Fruit fly (Drosophila melanogaster): ENCODE results near the gene Tango10.
"Not testable (repeated sequence)": the region's sequence is repeated elsewhere in the genome, so short reads cannot be mapped to it uniquely, and the experiment has no call there.

Gene Tango10

DNA sequence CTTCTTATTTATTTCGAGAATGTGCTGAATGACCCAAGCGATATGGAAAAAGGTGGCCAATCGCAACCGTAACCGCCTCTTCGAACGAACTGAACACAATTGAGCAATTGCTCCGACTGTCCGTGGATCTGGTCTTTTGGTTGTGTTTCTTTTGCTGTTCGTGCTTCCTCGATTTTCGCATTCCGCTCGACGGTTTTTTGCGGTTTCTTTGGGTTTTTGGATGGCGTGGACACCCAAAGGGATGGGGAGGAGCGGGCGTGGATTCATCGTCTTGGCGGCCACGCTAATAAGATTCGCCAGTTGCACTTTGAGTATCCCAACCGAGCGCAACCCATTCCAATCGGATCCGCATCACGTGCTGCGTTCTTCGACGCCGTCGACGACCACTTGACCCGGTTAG is 12.6 kb downstream of the Tango10 start, which contains the start of gene inaF-B:
inaF-B (minus strand) TSS at position 101 of the 400 bp plus-strand sequence.
- no peak for TF ChIP-seq Mio (GFP tag; optimal IDR thresholded peaks at IDR 0.05)
- TF ChIP-seq CG9705 (GFP tag; optimal IDR thresholded peaks at IDR 0.05): no peak

DNA sequence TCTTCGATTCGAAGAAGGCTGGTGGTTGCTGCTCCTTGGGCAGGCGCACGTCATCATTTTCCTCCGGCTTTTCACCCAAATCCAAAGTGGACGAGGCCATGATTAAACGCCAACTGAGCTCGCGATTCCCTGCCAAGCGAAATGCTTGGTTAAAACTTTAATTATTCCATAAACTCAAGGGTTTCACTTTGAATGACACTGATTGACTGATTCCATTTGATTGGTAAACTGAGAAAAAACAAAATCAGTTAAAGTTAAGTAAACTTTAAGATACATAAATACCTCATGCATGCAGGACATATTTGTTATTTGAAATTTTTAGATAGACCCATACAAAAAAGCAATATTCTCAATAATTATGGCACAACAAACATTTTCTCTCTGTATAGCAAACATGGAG is 13.8 kb downstream of the Tango10 start, which contains the start of gene inaF-A:
inaF-A (minus strand) TSS at position 101 of the 400 bp plus-strand sequence.
- TF ChIP-seq Dif (GFP tag; optimal IDR thresholded peaks at IDR 0.05; ENCODE audit: partially characterized antibody) (no peak), h (GFP tag; optimal IDR thresholded peaks at IDR 0.05) (no peak), psq (GFP tag; optimal IDR thresholded peaks at IDR 0.05) (no peak), Mio (GFP tag; optimal IDR thresholded peaks at IDR 0.05) (no peak)

dm6 chrX:11736421-11736820 is 16.4 kb downstream of the Tango10 start:
- TF ChIP-seq dsf (GFP tag; optimal IDR thresholded peaks at IDR 0.05; ENCODE audit: borderline replicate concordance) (no peak), CG32264 (GFP tag; optimal IDR thresholded peaks at IDR 0.05) (no peak), Abd-B (GFP tag; optimal IDR thresholded peaks at IDR 0.05) (no peak), foxo (GFP tag; optimal IDR thresholded peaks at IDR 0.05) (no peak), HLH106 (tag; optimal IDR thresholded peaks at IDR 0.05) (no peak), br (GFP tag; optimal IDR thresholded peaks at IDR 0.05) (no peak), Rel (GFP tag; optimal IDR thresholded peaks at IDR 0.05) (no peak), Rel (tag; optimal IDR thresholded peaks at IDR 0.05) (no peak)

dm6 chrX:11753973-11754372 is 33.9 kb downstream of the Tango10 start, which contains the start of gene m:
TSS of gene m (plus strand) at chrX:11754273.
- TF ChIP-seq sage, fru, Hr78 (GFP tag; optimal IDR thresholded peaks at IDR 0.05): not testable (repeated sequence)

DNA sequence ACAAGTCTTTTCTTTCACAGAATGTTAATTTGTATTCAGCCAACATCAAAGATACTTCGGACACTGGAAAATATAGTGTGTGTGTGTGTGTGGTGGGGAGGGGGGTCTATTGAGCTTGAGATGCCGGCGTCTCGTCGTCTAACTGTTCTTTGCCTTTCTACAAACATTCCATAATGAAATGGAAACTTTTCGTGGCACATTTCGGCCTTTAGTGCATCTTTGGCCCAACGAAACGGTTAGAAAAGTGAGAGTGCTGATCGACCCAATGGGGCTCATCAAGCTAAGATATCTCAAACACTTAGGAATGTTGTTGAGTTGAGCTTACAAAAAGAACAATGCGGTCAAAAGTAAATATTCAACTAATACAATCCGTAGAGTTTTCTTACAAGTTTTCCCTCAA is 36.8 kb downstream of the Tango10 start:
- TF ChIP-seq br (GFP tag; optimal IDR thresholded peaks at IDR 0.05) (no peak), CG32264 (GFP tag; optimal IDR thresholded peaks at IDR 0.05) (no peak), jim (GFP tag; optimal IDR thresholded peaks at IDR 0.05) (no peak), ey (GFP tag; optimal IDR thresholded peaks at IDR 0.05) (no peak), HLH106 (tag; optimal IDR thresholded peaks at IDR 0.05) (no peak), Dif (GFP tag; optimal IDR thresholded peaks at IDR 0.05; ENCODE audit: partially characterized antibody) (no peak), OdsH (GFP tag; optimal IDR thresholded peaks at IDR 0.05) (no peak), Hr78 (GFP tag; optimal IDR thresholded peaks at IDR 0.05) (no peak)

DNA sequence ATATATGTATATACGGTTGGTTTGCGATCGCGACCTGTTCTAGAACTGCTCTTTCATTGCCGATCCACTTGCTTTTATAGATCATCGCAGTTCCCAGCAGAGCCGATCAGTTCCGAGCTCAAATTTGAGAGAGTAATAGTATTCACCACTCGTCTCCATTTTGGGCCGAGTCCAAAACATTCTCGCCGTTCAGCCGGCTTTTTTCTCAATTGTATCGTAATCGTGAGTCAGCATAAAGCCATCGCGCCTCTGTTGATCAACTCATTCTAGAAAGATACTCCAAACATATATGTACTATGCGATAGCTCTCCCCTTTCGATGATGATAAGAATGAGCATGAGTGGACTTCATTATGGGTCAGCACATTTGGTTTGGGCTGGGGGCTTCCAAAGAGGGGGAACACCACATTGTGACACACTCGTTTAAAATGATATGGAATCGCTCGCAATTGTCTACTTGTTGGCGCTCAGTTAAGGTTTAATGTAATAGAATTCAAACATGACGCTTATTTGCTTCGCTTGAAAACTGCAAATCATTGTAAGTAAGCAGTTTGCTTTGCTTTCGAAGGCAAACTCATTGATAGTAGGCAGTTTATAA is 44.6 kb downstream of the Tango10 start, which contains the start of gene CG9360:
CG9360 (minus strand) TSS at position 51 of the 597 bp plus-strand sequence.
- TF ChIP-seq Mio (GFP tag; optimal IDR thresholded peaks at IDR 0.05) (no peak), Dif (GFP tag; optimal IDR thresholded peaks at IDR 0.05; ENCODE audit: partially characterized antibody) (no peak), CG32264 (GFP tag; optimal IDR thresholded peaks at IDR 0.05) (no peak), pan (optimal IDR thresholded peaks at IDR 0.05) (no peak), fru (GFP tag; optimal IDR thresholded peaks at IDR 0.05) (no peak)

dm6 chrX:11769435-11769834 is 49.4 kb downstream of the Tango10 start:
- TF ChIP-seq Sp1 (GFP tag; optimal IDR thresholded peaks at IDR 0.05) (no peak), Rel (GFP tag; optimal IDR thresholded peaks at IDR 0.05) (no peak), Rel (tag; optimal IDR thresholded peaks at IDR 0.05) (no peak), Abd-B (GFP tag; optimal IDR thresholded peaks at IDR 0.05) (no peak), Vsx2 (GFP tag; optimal IDR thresholded peaks at IDR 0.05; ENCODE audit: partially characterized antibody) (no peak), Mio (GFP tag; optimal IDR thresholded peaks at IDR 0.05) (no peak), dmrt93B (GFP tag; optimal IDR thresholded peaks at IDR 0.05) (no peak), N (GFP tag; optimal IDR thresholded peaks at IDR 0.05) (no peak), lola (GFP tag; optimal IDR thresholded peaks at IDR 0.05) (no peak), h (GFP tag; optimal IDR thresholded peaks at IDR 0.05) (no peak)

Measured in whole organism, wandering third instar larva.